Fruit fly (Drosophila melanogaster): ENCODE data around the gene ct.

dm6 chrX:7710439-7711154 lies 102.4 kb downstream of the ct start:
- no peak for TF ChIP-seq toe (GFP tag; optimal IDR thresholded peaks at IDR 0.05)
- peak; percentile 20 for TF ChIP-seq Crg-1 (GFP tag; optimal IDR thresholded peaks at IDR 0.05)

Measured in whole organism, adult.